Worm (Caenorhabditis elegans): ENCODE results near the gene F44F4.10.

The F44F4.10 gene

DNA sequence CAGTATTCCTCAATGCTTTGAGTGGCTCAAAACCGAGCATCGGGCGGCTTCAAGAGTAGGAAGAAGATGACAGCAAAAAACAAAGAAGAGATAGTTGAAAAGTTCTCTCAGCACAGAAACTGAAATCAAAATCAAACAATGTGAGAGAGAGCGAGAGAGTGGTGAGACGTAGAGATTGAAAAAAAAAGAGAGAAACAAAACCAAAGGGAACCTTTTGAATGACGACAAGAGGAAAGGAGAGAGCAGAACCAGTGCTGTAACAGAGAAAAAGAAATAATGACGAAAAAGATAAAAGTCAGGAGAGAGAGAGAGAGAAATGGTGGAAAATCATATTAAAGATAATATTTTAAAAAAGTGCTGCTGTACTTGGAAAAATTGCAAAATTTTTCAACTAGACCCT lies 49.9 kb downstream of the F44F4.10 start:
- TF ChIP-seq skn-1 (tag; optimal IDR thresholded peaks at IDR 0.05), result peak; percentile 15
- peak; percentile 57 for TF ChIP-seq nhr-71 (tag; optimal IDR thresholded peaks at IDR 0.05)
- peak in 2 of 3 experiments; percentile 3 to 18 for TF ChIP-seq dpl-1 (GFP tag; optimal IDR thresholded peaks at IDR 0.05)
- peak; percentile 14 for TF ChIP-seq nhr-47 (tag; optimal IDR thresholded peaks at IDR 0.05)
- TF ChIP-seq mep-1 (tag; optimal IDR thresholded peaks at IDR 0.05), result peak; percentile 55
- no peak for TF ChIP-seq sptf-1 (tag; optimal IDR thresholded peaks at IDR 0.05)
- TF ChIP-seq ceh-82 (tag; optimal IDR thresholded peaks at IDR 0.05), result peak in 1 of 3 experiments; percentile 11
- TF ChIP-seq ztf-11 (tag; optimal IDR thresholded peaks at IDR 0.05), result no peak
- no peak for TF ChIP-seq C34B4.2 (tag; optimal IDR thresholded peaks at IDR 0.05)
- TF ChIP-seq efl-1 (optimal IDR thresholded peaks at IDR 0.05), result peak; percentile 33 to 42
- TF ChIP-seq efl-1 (GFP tag; optimal IDR thresholded peaks at IDR 0.05 in 1 of 2), result no peak
- TF ChIP-seq mdl-1 (tag; optimal IDR thresholded peaks at IDR 0.05), result no peak
- TF ChIP-seq ztf-4 (tag; optimal IDR thresholded peaks at IDR 0.05), result peak; percentile 2
- peak; percentile 51 for TF ChIP-seq nhr-20 (tag; optimal IDR thresholded peaks at IDR 0.05)
- peak; percentile 51 for TF ChIP-seq snu-23 (GFP tag; optimal IDR thresholded peaks at IDR 0.05)
- TF ChIP-seq nhr-237 (tag; optimal IDR thresholded peaks at IDR 0.05), result no peak
- peak; percentile 0 to 8 for TF ChIP-seq lin-35 (GFP tag; optimal IDR thresholded peaks at IDR 0.05)
- peak; percentile 59 for TF ChIP-seq lin-14 (GFP tag; optimal IDR thresholded peaks at IDR 0.05)
- TF ChIP-seq C04F5.9 (tag; optimal IDR thresholded peaks at IDR 0.05), result peak; percentile 90
- peak; percentile 57 for TF ChIP-seq rnt-1 (tag; optimal IDR thresholded peaks at IDR 0.05)
- no peak for TF ChIP-seq lin-39 (tag; optimal IDR thresholded peaks at IDR 0.05)
- peak; percentile 11 for TF ChIP-seq elt-2 (tag; optimal IDR thresholded peaks at IDR 0.05)
- peak; percentile 62 to 81 for TF ChIP-seq lsy-2 (tag; optimal IDR thresholded peaks at IDR 0.05)
- no peak for TF ChIP-seq ceh-90 (tag; optimal IDR thresholded peaks at IDR 0.05)

All from whole organism, L1 larva.